Fruit fly (Drosophila melanogaster) whole organism, embryonic: ENCODE results near the gene Rbp6.

ENCODE experiments used
- BEAF-32 ChIP-seq: fragments of 200-800 bp; sonication (Bioruptor generic); optimal IDR thresholded peaks from 3 replicates; lab custom pipeline; 2017; ENCODE audit warnings: missing biosample characterization, missing genetic modification characterization, mild to moderate bottlenecking, moderate library complexity, missing genetic modification reagents
- Bgb ChIP-seq: fragments of 200-800 bp; sonication (Bioruptor generic); IDR thresholded peaks from 2 replicates; pipeline ENCODE4 v1.3.6; 2022; ENCODE audit warnings: missing biosample characterization, missing genetic modification characterization; ENCODE audit not compliant: partially characterized antibody
- BtbVII ChIP-seq: fragments of 200-800 bp; sonication (Bioruptor generic); optimal IDR thresholded peaks from 3 replicates; lab custom pipeline; 2017; ENCODE audit warnings: missing biosample characterization, mild to moderate bottlenecking, missing genetic modification characterization
- CG10366 ChIP-seq: fragments of 200-800 bp; sonication (Bioruptor generic); IDR thresholded peaks from 2 replicates; pipeline ENCODE4 v1.3.6; 2022; ENCODE audit warnings: missing biosample characterization, missing genetic modification characterization
- CG11093 ChIP-seq: fragments of 200-800 bp; sonication (Bioruptor generic); IDR thresholded peaks from 3 replicates; pipeline ENCODE4 v1.3.6; 2022; ENCODE audit warnings: missing biosample characterization, missing genetic modification characterization
- CG12155 ChIP-seq: fragments of 200-800 bp; sonication (Bioruptor generic); optimal IDR thresholded peaks from 3 replicates; lab custom pipeline; 2016; ENCODE audit warnings: missing biosample characterization, missing genetic modification characterization
- CG1233 ChIP-seq: fragments of 200-800 bp; sonication (Bioruptor generic); optimal IDR thresholded peaks from 4 replicates; lab custom pipeline; 2018; ENCODE audit warnings: missing biosample characterization, mild to moderate bottlenecking, missing genetic modification characterization
- CG15073 ChIP-seq: fragments of 200-800 bp; sonication (Bioruptor generic); optimal IDR thresholded peaks from 2 replicates; lab custom pipeline; 2016; ENCODE audit warnings: missing biosample characterization, missing genetic modification characterization
- CG15479 ChIP-seq: fragments of 200-800 bp; sonication (Bioruptor generic); optimal IDR thresholded peaks from 3 replicates; lab custom pipeline; 2019; ENCODE audit warnings: missing biosample characterization, mild to moderate bottlenecking, missing genetic modification characterization, moderate library complexity
- CG1647 ChIP-seq: fragments of 200-800 bp; sonication (Bioruptor generic); optimal IDR thresholded peaks from 3 replicates; lab custom pipeline; 2016; ENCODE audit warnings: missing biosample characterization, missing genetic modification characterization
- CG17359 ChIP-seq: fragments of 200-800 bp; sonication (Bioruptor generic); optimal IDR thresholded peaks from 3 replicates; lab custom pipeline; 2018; ENCODE audit warnings: missing biosample characterization, mild to moderate bottlenecking, missing genetic modification characterization, moderate library complexity
- CG17802 ChIP-seq: fragments of 200-800 bp; sonication (Bioruptor generic); optimal IDR thresholded peaks from 2 replicates; lab custom pipeline; 2018; ENCODE audit warnings: missing biosample characterization, mild to moderate bottlenecking, missing genetic modification characterization, moderate library complexity
- CG17912 ChIP-seq: fragments of 200-800 bp; sonication (Bioruptor generic); optimal IDR thresholded peaks from 2 replicates; lab custom pipeline; 2018; ENCODE audit warnings: missing biosample characterization, mild to moderate bottlenecking, missing genetic modification characterization
- CG1832 ChIP-seq: fragments of 200-800 bp; sonication (Bioruptor generic); optimal IDR thresholded peaks from 2 replicates; lab custom pipeline; 2017; ENCODE audit warnings: missing biosample characterization, mild to moderate bottlenecking, missing genetic modification characterization, inconsistent platforms
- CG32767 ChIP-seq: fragments of 200-800 bp; sonication (Bioruptor generic); IDR thresholded peaks from 2 replicates; pipeline ENCODE4 v1.3.6; 2022; ENCODE audit warnings: missing biosample characterization, missing genetic modification characterization
- CG42726 ChIP-seq: fragments of 200-800 bp; sonication (Bioruptor generic); IDR thresholded peaks from 2 replicates; pipeline ENCODE4 v1.3.6; 2022; ENCODE audit warnings: missing biosample characterization, missing genetic modification characterization; ENCODE audit not compliant: partially characterized antibody
- CG4820 ChIP-seq: fragments of 200-800 bp; sonication (Bioruptor generic); optimal IDR thresholded peaks from 3 replicates; lab custom pipeline; 2016; ENCODE audit warnings: missing biosample characterization, missing genetic modification characterization
- CG5180 ChIP-seq: fragments of 200-800 bp; sonication (Bioruptor generic); optimal IDR thresholded peaks from 3 replicates; lab custom pipeline; 2017; ENCODE audit warnings: missing biosample characterization, missing genetic modification characterization, mild to moderate bottlenecking, moderate library complexity, missing genetic modification reagents
- CG6791 ChIP-seq: fragments of 200-800 bp; sonication (Bioruptor generic); IDR thresholded peaks from 3 replicates; pipeline ENCODE4 v1.3.6; 2022; ENCODE audit warnings: missing biosample characterization, missing genetic modification characterization; ENCODE audit not compliant: partially characterized antibody
- CG7839 ChIP-seq: fragments of 200-800 bp; sonication (Bioruptor generic); optimal IDR thresholded peaks from 3 replicates; lab custom pipeline; 2018; ENCODE audit warnings: missing biosample characterization, mild to moderate bottlenecking, missing genetic modification characterization, moderate library complexity
- CG8765 ChIP-seq: fragments of 200-800 bp; sonication (Bioruptor generic); IDR thresholded peaks from 2 replicates; pipeline ENCODE4 v1.3.6; 2022; ENCODE audit warnings: missing biosample characterization, missing genetic modification characterization
- CG9215 ChIP-seq: fragments of 200-800 bp; sonication (Bioruptor generic); IDR thresholded peaks from 2 replicates; pipeline ENCODE4 v1.3.6; 2022; ENCODE audit warnings: missing biosample characterization, missing genetic modification characterization
- Deaf1 ChIP-seq: fragments of 200-800 bp; optimal IDR thresholded peaks from 3 replicates; lab custom pipeline; 2019; ENCODE audit warnings: missing biosample characterization, mild to moderate bottlenecking, missing genetic modification characterization, moderate library complexity
- E2f1 ChIP-seq: fragments of 200-800 bp; sonication (Bioruptor generic); IDR thresholded peaks from 2 replicates; pipeline ENCODE4 v1.3.6; 2022; ENCODE audit warnings: missing biosample characterization, missing genetic modification characterization
- E2f2 ChIP-seq: fragments of 200-800 bp; sonication (Bioruptor generic); IDR thresholded peaks from 2 replicates; pipeline ENCODE4 v1.3.6; 2022; ENCODE audit warnings: missing biosample characterization, missing genetic modification characterization
- H15 ChIP-seq: fragments of 200-800 bp; sonication (Bioruptor generic); IDR thresholded peaks from 3 replicates; pipeline ENCODE4 v1.3.6; 2022; ENCODE audit warnings: missing biosample characterization, missing genetic modification characterization
- Neu2 ChIP-seq: fragments of 200-800 bp; sonication (Bioruptor generic); optimal IDR thresholded peaks from 3 replicates; lab custom pipeline; 2016; ENCODE audit warnings: missing biosample characterization, missing genetic modification characterization, borderline replicate concordance
- Rx ChIP-seq: fragments of 200-800 bp; sonication (Bioruptor generic); IDR thresholded peaks from 2 replicates; pipeline ENCODE4 v1.3.6; 2022; ENCODE audit warnings: missing biosample characterization, missing genetic modification characterization
- Sry-β ChIP-seq: fragments of 200-800 bp; sonication (Bioruptor generic); optimal IDR thresholded peaks from 2 replicates; lab custom pipeline; 2018; ENCODE audit warnings: missing biosample characterization, mild to moderate bottlenecking, missing genetic modification characterization, moderate library complexity
- TFAM ChIP-seq: fragments of 200-800 bp; sonication (Bioruptor generic); optimal IDR thresholded peaks from 2 replicates; lab custom pipeline; 2017; ENCODE audit warnings: missing biosample characterization, missing genetic modification characterization, inconsistent platforms
- al ChIP-seq: fragments of 200-800 bp; sonication (Bioruptor generic); IDR thresholded peaks from 2 replicates; pipeline ENCODE4 v1.3.6; 2022; ENCODE audit warnings: missing biosample characterization, missing genetic modification characterization
- br ChIP-seq: fragments of >200 bp; optimal IDR thresholded peaks from 2 replicates; lab custom pipeline; 2017
- bsh ChIP-seq, 2 experiments: fragments of 200-800 bp; sonication (Bioruptor generic); optimal IDR thresholded peaks; 2 replicates each; lab custom pipeline; 2017 to 2018; ENCODE audit warnings: mild to moderate bottlenecking in 2 of 2, missing biosample characterization in 2 of 2, missing genetic modification characterization in 2 of 2, moderate library complexity in 1 of 2
- chm ChIP-seq: fragments of 200-800 bp; sonication (Bioruptor generic); IDR thresholded peaks from 2 replicates; pipeline ENCODE4 v1.3.6; 2022; ENCODE audit warnings: missing biosample characterization, missing genetic modification characterization
- corto ChIP-seq: fragments of 200-800 bp; sonication (Bioruptor generic); optimal IDR thresholded peaks from 2 replicates; lab custom pipeline; 2016; ENCODE audit warnings: missing biosample characterization, mild to moderate bottlenecking, missing genetic modification characterization, moderate library complexity
- croc ChIP-seq: fragments of 200-800 bp; sonication (Bioruptor generic); conservative IDR thresholded peaks from 3 replicates; pipeline ENCODE4 v1.3.6; 2022; ENCODE audit warnings: missing biosample characterization, missing genetic modification characterization
- gcm2 ChIP-seq: fragments of 200-800 bp; sonication (Bioruptor generic); optimal IDR thresholded peaks from 2 replicates; lab custom pipeline; 2016; ENCODE audit warnings: missing biosample characterization, missing genetic modification characterization
- lilli ChIP-seq: fragments of 200-800 bp; sonication (Bioruptor generic); optimal IDR thresholded peaks from 3 replicates; lab custom pipeline; 2016; ENCODE audit warnings: missing biosample characterization, missing genetic modification characterization
- maf-S ChIP-seq: fragments of 200-800 bp; sonication (Bioruptor generic); optimal IDR thresholded peaks from 2 replicates; lab custom pipeline; 2016; ENCODE audit warnings: missing biosample characterization, missing genetic modification characterization
- mam ChIP-seq: fragments of 200-800 bp; sonication (Bioruptor generic); optimal IDR thresholded peaks from 3 replicates; lab custom pipeline; 2016; ENCODE audit warnings: missing biosample characterization, missing genetic modification characterization
- pfk ChIP-seq: fragments of 200-800 bp; sonication (Bioruptor generic); optimal IDR thresholded peaks from 2 replicates; lab custom pipeline; 2018; ENCODE audit warnings: missing biosample characterization, mild to moderate bottlenecking, missing genetic modification characterization, moderate library complexity
- rib ChIP-seq: fragments of 200-800 bp; sonication (Bioruptor generic); IDR thresholded peaks from 2 replicates; pipeline ENCODE4 v1.3.6; 2022; ENCODE audit warnings: missing biosample characterization, missing genetic modification characterization
- run ChIP-seq: fragments of 200-800 bp; sonication (Bioruptor generic); optimal IDR thresholded peaks from 3 replicates; lab custom pipeline; 2018; ENCODE audit warnings: missing biosample characterization, mild to moderate bottlenecking, missing genetic modification characterization
- scrt ChIP-seq: fragments of 200-800 bp; sonication (Bioruptor generic); optimal IDR thresholded peaks from 2 replicates; lab custom pipeline; 2018; ENCODE audit warnings: missing biosample characterization, mild to moderate bottlenecking, missing genetic modification characterization, moderate library complexity
- sens-2 ChIP-seq: fragments of 200-800 bp; sonication (Bioruptor generic); IDR thresholded peaks from 2 replicates; pipeline ENCODE4 v1.3.6; 2022; ENCODE audit warnings: missing biosample characterization, missing genetic modification characterization
- sisA ChIP-seq: fragments of 200-800 bp; sonication (Bioruptor generic); IDR thresholded peaks from 2 replicates; pipeline ENCODE4 v1.3.6; 2022; ENCODE audit warnings: missing biosample characterization, missing genetic modification characterization
- tna ChIP-seq: fragments of 200-800 bp; sonication (Bioruptor generic); IDR thresholded peaks from 2 replicates; pipeline ENCODE4 v1.3.6; 2022; ENCODE audit warnings: missing biosample characterization, missing genetic modification characterization; ENCODE audit not compliant: partially characterized antibody
- ttk ChIP-seq: fragments of 200-800 bp; sonication (Bioruptor generic); IDR thresholded peaks from 2 replicates; pipeline ENCODE4 v2.1.2; 2022; ENCODE audit warnings: missing biosample characterization, missing genetic modification characterization
- unpg ChIP-seq: fragments of 200-800 bp; sonication (Bioruptor generic); optimal IDR thresholded peaks from 3 replicates; lab custom pipeline; 2018; ENCODE audit warnings: missing biosample characterization, mild to moderate bottlenecking, missing genetic modification characterization, moderate library complexity
- usp ChIP-seq: fragments of >200 bp; optimal IDR thresholded peaks from 2 replicates; lab custom pipeline; 2017; ENCODE audit warnings: missing biosample characterization, missing genetic modification characterization
- zfh1 ChIP-seq: fragments of 200-800 bp; sonication (Bioruptor generic); IDR thresholded peaks from 3 replicates; pipeline ENCODE4 v1.3.6; 2022; ENCODE audit warnings: missing biosample characterization, missing genetic modification characterization

The Rbp6 gene

dm6 chr3L:17242078-17242613 lies 4.1 kb upstream of the Rbp6 start, which contains the start of gene Afg3l2 (continued):
- TF ChIP-seq H15 (GFP tag; lab: Robert Waterston, UW) (peak; percentile 75), CG15073 (no peak), BtbVII (peak; percentile 34), maf-S (GFP tag; lab: Kevin White, UChicago) (no peak), mam (no peak), sisA (GFP tag; lab: Robert Waterston, UW) (peak; percentile 73), scrt (GFP tag; lab: Kevin White, UChicago) (peak; percentile 37), CG10366 (GFP tag; lab: Robert Waterston, UW) (no peak; the same call in 1 of the 2 replicates), chm (GFP tag; lab: Robert Waterston, UW) (no peak), pfk (GFP tag; lab: Kevin White, UChicago) (no peak), CG6791 (GFP tag; lab: Robert Waterston, UW) (no peak), Deaf1 (peak; percentile 27), CG11093 (peak; percentile 82), CG17802 (tag; lab: Kevin White, UChicago) (peak; percentile 18), rib (GFP tag; lab: Robert Waterston, UW) (0 out of 2 replicates have a peak, but pooled peaks have one; percentile 28), br (lab: Kevin White, UChicago) (no peak), sens-2 (GFP tag; lab: Robert Waterston, UW) (no peak), CG15479 (GFP tag; lab: Kevin White, UChicago) (no peak), ttk (GFP tag; lab: Robert Waterston, UW) (peak; percentile 78), run (tag; lab: Kevin White, UChicago) (no peak), CG17912 (no peak), BEAF-32 (peak; percentile 21), tna (GFP tag; lab: Robert Waterston, UW) (no peak), TFAM (no peak), CG1233 (no peak), E2f2 (GFP tag; lab: Robert Waterston, UW) (peak; percentile 26; the same call in 1 of the 2 replicates), CG4820 (GFP tag; lab: Kevin White, UChicago) (peak; percentile 70), al (GFP tag; lab: Robert Waterston, UW) (peak; percentile 69), CG1647 (GFP tag; lab: Kevin White, UChicago) (peak; percentile 49), CG1832 (GFP tag; lab: Kevin White, UChicago) (no peak), Sry-β (no peak), bsh (GFP tag; optimal IDR thresholded peaks at IDR 0.05; lab: Kevin White, UChicago) (no peak), usp (GFP tag; lab: Kevin White, UChicago) (no peak), Rx (GFP tag; lab: Robert Waterston, UW) (peak; percentile 71), CG12155 (GFP tag; lab: Kevin White, UChicago) (peak; percentile 40), zfh1 (peak; percentile 79), CG5180 (GFP tag; lab: Kevin White, UChicago) (peak; percentile 3), CG7839 (tag; lab: Kevin White, UChicago) (no peak), lilli (GFP tag; lab: Kevin White, UChicago) (peak; percentile 46), gcm2 (no peak), CG42726 (GFP tag; lab: Robert Waterston, UW) (no peak), E2f1 (GFP tag; lab: Robert Waterston, UW) (peak; percentile 80), CG32767 (GFP tag; lab: Robert Waterston, UW) (no peak), CG8765 (GFP tag; lab: Robert Waterston, UW) (no peak), Neu2 (GFP tag; lab: Kevin White, UChicago) (peak; percentile 63), CG9215 (GFP tag; lab: Robert Waterston, UW) (peak; percentile 73), unpg (GFP tag; lab: Kevin White, UChicago) (peak; percentile 77), Bgb (no peak), CG17359 (tag; lab: Kevin White, UChicago) (peak; percentile 59), croc (GFP tag; lab: Robert Waterston, UW) (peak; percentile 63), corto (GFP tag; lab: Kevin White, UChicago) (no peak)
